Fruit fly (Drosophila melanogaster) whole organism: ENCODE measurements around the gene CG31798.

ENCODE experiments used
- CG8478 ChIP-seq: fragments of >200 bp; optimal IDR thresholded peaks from 2 replicates; lab custom pipeline; 2018; ENCODE audit warnings: inconsistent platforms
- Dll ChIP-seq: fragments of >200 bp; optimal IDR thresholded peaks from 2 replicates; lab custom pipeline; 2017
- pan ChIP-seq: fragments of >200 bp; optimal IDR thresholded peaks from 2 replicates; lab custom pipeline; 2017
- psq ChIP-seq: fragments of >200 bp; optimal IDR thresholded peaks from 2 replicates; lab custom pipeline; 2017
- usp ChIP-seq: fragments of >200 bp; optimal IDR thresholded peaks from 2 replicates; lab custom pipeline; 2017; ENCODE audit warnings: missing biosample characterization, missing genetic modification characterization, mixed read lengths

DNA sequence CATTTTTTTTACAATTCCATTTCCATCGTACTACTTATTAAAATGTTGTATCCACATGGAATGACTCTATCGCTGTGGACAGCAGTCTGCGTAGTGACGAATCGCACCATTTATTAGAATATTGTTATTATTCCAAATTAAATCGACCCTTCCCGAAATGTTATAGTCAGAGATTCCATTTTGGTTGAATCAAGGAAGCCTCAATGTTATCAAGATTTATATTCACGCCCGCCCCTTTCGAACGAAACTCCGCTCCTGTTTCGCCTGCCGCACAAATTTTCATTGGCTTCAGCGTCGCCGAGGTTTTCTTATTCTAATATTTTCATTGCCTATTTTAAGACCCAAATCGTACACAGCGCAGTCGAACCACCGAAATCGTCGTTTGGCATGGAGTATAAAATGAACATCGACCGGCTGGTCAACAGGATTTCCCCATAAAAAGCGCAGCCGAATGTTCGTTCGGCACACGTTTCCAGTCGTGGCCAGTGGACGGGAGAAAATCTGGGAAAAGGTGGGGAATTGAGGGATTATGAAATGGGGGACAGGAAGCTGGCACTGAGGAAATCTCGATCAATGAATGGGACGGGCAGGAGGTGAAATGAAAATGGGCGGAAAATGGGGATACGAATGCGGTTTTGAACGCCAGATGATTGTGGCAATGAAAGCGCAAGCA, 11.9 kb downstream of the CG31798 start:
- TF ChIP-seq usp (GFP tag; lab: Kevin White, UChicago) (no peak), Dll (lab: Kevin White, UChicago) (no peak), CG8478 (lab: Kevin White, UChicago) (no peak), psq (lab: Kevin White, UChicago) (no peak), pan (lab: Kevin White, UChicago) (no peak)
